Fruit fly (Drosophila melanogaster) whole organism, embryonic: Measurements from ENCODE around the gene Gs2.

Experiments
- ATbp ChIP-seq: fragments of 200-800 bp; sonication (Bioruptor generic); optimal IDR thresholded peaks from 2 replicates; lab custom pipeline; 2017; ENCODE audit warnings: missing biosample characterization, mild to moderate bottlenecking, missing genetic modification characterization, missing genetic modification reagents
- Aef1 ChIP-seq: fragments of 200-800 bp; sonication (Bioruptor generic); IDR thresholded peaks from 3 replicates; pipeline ENCODE4 v1.3.6; 2022; ENCODE audit warnings: missing biosample characterization, missing genetic modification characterization
- CG15479 ChIP-seq: fragments of 200-800 bp; sonication (Bioruptor generic); optimal IDR thresholded peaks from 3 replicates; lab custom pipeline; 2019; ENCODE audit warnings: missing biosample characterization, mild to moderate bottlenecking, missing genetic modification characterization, moderate library complexity
- CG16863 ChIP-seq: fragments of 200-800 bp; sonication (Bioruptor generic); optimal IDR thresholded peaks from 3 replicates; lab custom pipeline; 2016; ENCODE audit warnings: missing biosample characterization, missing genetic modification characterization
- CG2875 ChIP-seq: fragments of 200-800 bp; sonication (Bioruptor generic); optimal IDR thresholded peaks from 2 replicates; lab custom pipeline; 2017; ENCODE audit warnings: missing biosample characterization, mild to moderate bottlenecking, missing genetic modification characterization, missing genetic modification reagents
- CG30403 ChIP-seq: fragments of 200-800 bp; sonication (Bioruptor generic); optimal IDR thresholded peaks from 3 replicates; lab custom pipeline; 2016; ENCODE audit warnings: missing biosample characterization, missing genetic modification characterization
- CG30431 ChIP-seq: fragments of 200-800 bp; sonication (Bioruptor generic); optimal IDR thresholded peaks from 2 replicates; lab custom pipeline; 2017; ENCODE audit warnings: missing biosample characterization, missing genetic modification characterization
- CG31365 ChIP-seq: fragments of 200-800 bp; sonication (Bioruptor generic); optimal IDR thresholded peaks from 2 replicates; lab custom pipeline; 2018; ENCODE audit warnings: missing biosample characterization, mild to moderate bottlenecking, missing genetic modification characterization
- CG31388 ChIP-seq: fragments of 200-800 bp; sonication (Bioruptor generic); optimal IDR thresholded peaks from 2 replicates; lab custom pipeline; 2016; ENCODE audit warnings: missing biosample characterization, missing genetic modification characterization
- CG32767 ChIP-seq: fragments of 200-800 bp; sonication (Bioruptor generic); IDR thresholded peaks from 2 replicates; pipeline ENCODE4 v1.3.6; 2022; ENCODE audit warnings: missing biosample characterization, missing genetic modification characterization
- CG3281 ChIP-seq: fragments of 200-800 bp; sonication (Bioruptor generic); optimal IDR thresholded peaks from 3 replicates; lab custom pipeline; 2017; ENCODE audit warnings: missing biosample characterization, mild to moderate bottlenecking, missing genetic modification characterization
- CG4282 ChIP-seq: fragments of 200-800 bp; sonication (Bioruptor generic); optimal IDR thresholded peaks from 2 replicates; lab custom pipeline; 2016; ENCODE audit warnings: missing biosample characterization, missing genetic modification characterization
- CG4820 ChIP-seq: fragments of 200-800 bp; sonication (Bioruptor generic); optimal IDR thresholded peaks from 3 replicates; lab custom pipeline; 2016; ENCODE audit warnings: missing biosample characterization, missing genetic modification characterization
- CG5180 ChIP-seq: fragments of 200-800 bp; sonication (Bioruptor generic); optimal IDR thresholded peaks from 3 replicates; lab custom pipeline; 2017; ENCODE audit warnings: missing biosample characterization, missing genetic modification characterization, mild to moderate bottlenecking, moderate library complexity, missing genetic modification reagents
- CG5953 ChIP-seq: fragments of 200-800 bp; sonication (Bioruptor generic); IDR thresholded peaks from 2 replicates; pipeline ENCODE4 v1.3.6; 2022; ENCODE audit warnings: missing biosample characterization, missing genetic modification characterization
- CG6654 ChIP-seq: fragments of 200-800 bp; sonication (Bioruptor generic); optimal IDR thresholded peaks from 2 replicates; lab custom pipeline; 2017; ENCODE audit warnings: missing biosample characterization, mild to moderate bottlenecking, missing genetic modification characterization
- CG7271 ChIP-seq: fragments of 200-800 bp; sonication (Bioruptor generic); optimal IDR thresholded peaks from 2 replicates; lab custom pipeline; 2018; ENCODE audit warnings: missing biosample characterization, mild to moderate bottlenecking, missing genetic modification characterization, moderate library complexity
- CG7987 ChIP-seq: fragments of 200-800 bp; sonication (Bioruptor generic); optimal IDR thresholded peaks from 2 replicates; lab custom pipeline; 2018; ENCODE audit warnings: missing biosample characterization, mild to moderate bottlenecking, missing genetic modification characterization, moderate library complexity
- Chrac-16 ChIP-seq: fragments of 200-800 bp; sonication (Bioruptor generic); optimal IDR thresholded peaks from 3 replicates; lab custom pipeline; 2016; ENCODE audit warnings: missing biosample characterization, missing genetic modification characterization
- CoRest ChIP-seq: fragments of 200-800 bp; sonication (Bioruptor generic); optimal IDR thresholded peaks from 3 replicates; lab custom pipeline; 2018; ENCODE audit warnings: missing biosample characterization, mild to moderate bottlenecking, missing genetic modification characterization, moderate library complexity
- Deaf1 ChIP-seq: fragments of 200-800 bp; optimal IDR thresholded peaks from 3 replicates; lab custom pipeline; 2019; ENCODE audit warnings: missing biosample characterization, mild to moderate bottlenecking, missing genetic modification characterization, moderate library complexity
- Doc2 ChIP-seq: fragments of 200-800 bp; sonication (Bioruptor generic); IDR thresholded peaks from 2 replicates; pipeline ENCODE4 v1.3.6; 2022; ENCODE audit warnings: missing biosample characterization, missing genetic modification characterization
- Doc3 ChIP-seq: fragments of 200-800 bp; sonication (Bioruptor generic); IDR thresholded peaks from 3 replicates; pipeline ENCODE4 v1.3.6; 2022; ENCODE audit warnings: missing biosample characterization, missing genetic modification characterization; ENCODE audit not compliant: partially characterized antibody
- Eip74EF ChIP-seq, 2 experiments: fragments of 200-800 bp in 1 of 2; fragments of >200 bp in 1 of 2; sonication (Bioruptor generic) in 1 of 2; optimal IDR thresholded peaks; 2 replicates each; lab custom pipeline; 2017 to 2019; ENCODE audit warnings: missing biosample characterization in 2 of 2, missing genetic modification characterization in 2 of 2, mild to moderate bottlenecking in 1 of 2, moderate library complexity in 1 of 2
- Ets65A ChIP-seq: fragments of 200-800 bp; sonication (Bioruptor generic); peaks from one replicate; lab custom pipeline; 2016; ENCODE audit warnings: missing biosample characterization, missing genetic modification characterization
- HHEX ChIP-seq: fragments of 200-800 bp; sonication (Bioruptor generic); optimal IDR thresholded peaks from 3 replicates; lab custom pipeline; 2017; ENCODE audit warnings: missing biosample characterization, mild to moderate bottlenecking, missing genetic modification characterization, missing genetic modification reagents
- HLH54F ChIP-seq: fragments of 200-800 bp; sonication (Bioruptor generic); optimal IDR thresholded peaks from 3 replicates; lab custom pipeline; 2016; ENCODE audit warnings: missing biosample characterization, missing genetic modification characterization
- Hr3 ChIP-seq: fragments of 200-800 bp; sonication (Bioruptor generic); optimal IDR thresholded peaks from 3 replicates; lab custom pipeline; 2016; ENCODE audit warnings: missing biosample characterization, missing genetic modification characterization
- Kr ChIP-seq: fragments of 200-800 bp; sonication (Bioruptor generic); optimal IDR thresholded peaks from 2 replicates; lab custom pipeline; 2017; ENCODE audit warnings: missing biosample characterization, mild to moderate bottlenecking, missing genetic modification characterization
- MTF-1 ChIP-seq: fragments of 200-800 bp; sonication (Bioruptor generic); optimal IDR thresholded peaks from 2 replicates; lab custom pipeline; 2018; ENCODE audit warnings: missing biosample characterization, mild to moderate bottlenecking, missing genetic modification characterization, borderline replicate concordance
- NC2α ChIP-seq: fragments of 200-800 bp; sonication (Bioruptor generic); optimal IDR thresholded peaks from 2 replicates; lab custom pipeline; 2016; ENCODE audit warnings: missing biosample characterization, missing genetic modification characterization
- Optix ChIP-seq: fragments of 200-800 bp; sonication (Bioruptor generic); IDR thresholded peaks from 3 replicates; pipeline ENCODE4 v1.3.6; 2022; ENCODE audit warnings: missing biosample characterization, missing genetic modification characterization
- Tbp ChIP-seq: fragments of >200 bp; optimal IDR thresholded peaks from 2 replicates; lab custom pipeline; 2018; ENCODE audit warnings: missing biosample characterization, missing genetic modification characterization
- abd-A ChIP-seq: fragments of 200-800 bp; sonication (Bioruptor generic); optimal IDR thresholded peaks from 3 replicates; lab custom pipeline; 2019; ENCODE audit warnings: missing biosample characterization, mild to moderate bottlenecking, missing genetic modification characterization, moderate library complexity
- aop ChIP-seq: fragments of 200-800 bp; sonication (Bioruptor generic); IDR thresholded peaks from 2 replicates; pipeline ENCODE4 v1.3.6; 2022; ENCODE audit warnings: missing biosample characterization, missing genetic modification characterization
- bbx ChIP-seq: fragments of 200-800 bp; sonication (Bioruptor generic); IDR thresholded peaks from 2 replicates; pipeline ENCODE4 v1.3.6; 2022; ENCODE audit warnings: missing biosample characterization, missing genetic modification characterization; ENCODE audit not compliant: partially characterized antibody
- bsh ChIP-seq, 2 experiments: fragments of 200-800 bp; sonication (Bioruptor generic); optimal IDR thresholded peaks; 2 replicates each; lab custom pipeline; 2017 to 2018; ENCODE audit warnings: mild to moderate bottlenecking in 2 of 2, missing biosample characterization in 2 of 2, missing genetic modification characterization in 2 of 2, moderate library complexity in 1 of 2
- cad ChIP-seq: fragments of >200 bp; optimal IDR thresholded peaks from 2 replicates; lab custom pipeline; 2017; ENCODE audit warnings: missing biosample characterization, missing genetic modification characterization
- cwo ChIP-seq: fragments of 200-800 bp; sonication (Bioruptor generic); optimal IDR thresholded peaks from 3 replicates; lab custom pipeline; 2017; ENCODE audit warnings: missing biosample characterization, missing genetic modification characterization, mild to moderate bottlenecking, moderate library complexity, missing genetic modification reagents
- ems ChIP-seq: fragments of 200-800 bp; sonication (Bioruptor generic); optimal IDR thresholded peaks from 3 replicates; lab custom pipeline; 2016; ENCODE audit warnings: missing biosample characterization, missing genetic modification characterization
- gce ChIP-seq: fragments of 200-800 bp; sonication (Bioruptor generic); IDR thresholded peaks from 3 replicates; pipeline ENCODE4 v1.3.6; 2022; ENCODE audit warnings: missing biosample characterization, missing genetic modification characterization
- gfzf ChIP-seq: fragments of 200-800 bp; sonication (Bioruptor generic); optimal IDR thresholded peaks from 2 replicates; lab custom pipeline; 2016; ENCODE audit warnings: missing biosample characterization, mild to moderate bottlenecking, missing genetic modification characterization, moderate library complexity
- jing ChIP-seq: fragments of 200-800 bp; sonication (Bioruptor generic); optimal IDR thresholded peaks from 2 replicates; lab custom pipeline; 2018; ENCODE audit warnings: missing biosample characterization, mild to moderate bottlenecking, missing genetic modification characterization
- kay ChIP-seq: fragments of 200-800 bp; sonication (Bioruptor generic); optimal IDR thresholded peaks from 2 replicates; lab custom pipeline; 2016; ENCODE audit warnings: missing biosample characterization, missing genetic modification characterization
- nau ChIP-seq: fragments of 200-800 bp; sonication (Bioruptor generic); optimal IDR thresholded peaks from 3 replicates; lab custom pipeline; 2017; ENCODE audit warnings: missing biosample characterization, mild to moderate bottlenecking, missing genetic modification characterization, missing genetic modification reagents
- pros ChIP-seq: fragments of 200-800 bp; sonication (Bioruptor generic); optimal IDR thresholded peaks from 3 replicates; lab custom pipeline; 2019; ENCODE audit warnings: missing biosample characterization, mild to moderate bottlenecking, missing genetic modification characterization, moderate library complexity
- sqz ChIP-seq: fragments of 200-800 bp; sonication (Bioruptor generic); optimal IDR thresholded peaks from 3 replicates; lab custom pipeline; 2018; ENCODE audit warnings: missing biosample characterization, mild to moderate bottlenecking, missing genetic modification characterization
- ssp ChIP-seq: fragments of 200-800 bp; sonication (Bioruptor generic); IDR thresholded peaks from 2 replicates; pipeline ENCODE4 v1.3.6; 2022; ENCODE audit warnings: missing biosample characterization, missing genetic modification characterization
- tin ChIP-seq: fragments of 200-800 bp; sonication (Bioruptor generic); optimal IDR thresholded peaks from 3 replicates; lab custom pipeline; 2016; ENCODE audit warnings: missing biosample characterization, missing genetic modification characterization

The Gs2 gene

DNA sequence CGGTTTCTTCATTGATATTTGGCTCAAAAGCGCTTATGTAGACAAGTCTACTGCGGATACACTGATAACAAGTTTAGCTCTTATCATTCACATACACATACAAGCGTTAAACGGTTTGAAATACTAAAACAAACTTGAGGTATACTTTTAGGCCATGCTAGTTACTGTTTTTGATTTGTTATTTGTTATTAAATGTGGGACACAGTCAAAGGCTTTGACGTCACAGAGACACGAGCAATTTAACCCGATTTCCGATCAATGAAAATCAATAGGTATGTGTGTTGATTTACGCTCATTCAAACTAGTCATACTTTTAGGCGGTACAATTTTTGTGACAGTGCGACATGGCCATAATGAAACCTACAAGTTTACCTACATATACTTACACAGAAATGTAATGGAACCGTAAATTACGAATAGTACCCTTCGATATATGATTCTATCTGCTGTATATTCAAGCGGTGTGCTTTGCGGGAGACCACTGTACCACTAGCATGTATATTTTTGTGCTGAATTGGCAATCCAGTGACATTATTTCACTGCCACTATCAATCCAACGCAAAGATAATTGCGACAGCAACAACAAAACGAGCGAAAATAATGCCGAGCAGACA, 24.3 kb downstream of the Gs2 start (continued):
- TF ChIP-seq CG6654 (GFP tag; lab: Kevin White, UChicago) (peak; percentile 55), aop (GFP tag; lab: Robert Waterston, UW) (0 out of 2 replicates have a peak, but pooled peaks have one; percentile 9), Chrac-16 (GFP tag; lab: Kevin White, UChicago) (peak; percentile 72), MTF-1 (GFP tag; lab: Kevin White, UChicago) (peak; percentile 30), Aef1 (peak; percentile 78), CG16863 (GFP tag; lab: Kevin White, UChicago) (peak; percentile 68), nau (GFP tag; lab: Kevin White, UChicago) (peak; percentile 32), Doc2 (0 out of 2 replicates have a peak, but pooled peaks have one; percentile 14), CG15479 (no peak), Ets65A (peak; percentile 95), CG31365 (peak; percentile 39), CG31388 (GFP tag; lab: Kevin White, UChicago) (no peak), CG2875 (GFP tag; lab: Kevin White, UChicago) (no peak), kay (GFP tag; lab: Kevin White, UChicago) (peak; percentile 46), NC2α (GFP tag; lab: Kevin White, UChicago) (peak; percentile 33), bbx (GFP tag; lab: Robert Waterston, UW) (no peak), CG30431 (peak; percentile 26), Tbp (GFP tag; lab: Kevin White, UChicago) (no peak), bsh (GFP tag; optimal IDR thresholded peaks at IDR 0.05; lab: Kevin White, UChicago) (peak; percentile 15 to 17), CG5180 (GFP tag; lab: Kevin White, UChicago) (peak; percentile 13), Doc3 (no peak), cad (no peak), CoRest (tag; lab: Kevin White, UChicago) (peak; percentile 78), CG4282 (GFP tag; lab: Kevin White, UChicago) (peak; percentile 59), sqz (GFP tag; lab: Kevin White, UChicago) (no peak), ssp (GFP tag; lab: Robert Waterston, UW) (peak; percentile 31; the same call in 1 of the 2 replicates), HHEX (peak; percentile 78), gce (GFP tag; lab: Robert Waterston, UW) (peak; percentile 56; the same call in 1 of the 3 replicates), Eip74EF (GFP tag; optimal IDR thresholded peaks at IDR 0.05; lab: Kevin White, UChicago) (peak in 1 of 2 experiments; percentile 17), ATbp (GFP tag; lab: Kevin White, UChicago) (peak; percentile 30), ems (GFP tag; lab: Kevin White, UChicago) (peak; percentile 57), cwo (GFP tag; lab: Kevin White, UChicago) (peak; percentile 83), CG5953 (GFP tag; lab: Robert Waterston, UW) (peak; percentile 61; the same call in 1 of the 2 replicates), Kr (no peak), CG7271 (tag; lab: Kevin White, UChicago) (no peak), CG32767 (0 out of 2 replicates have a peak, but pooled peaks have one; percentile 32), jing (GFP tag; lab: Kevin White, UChicago) (peak; percentile 30), pros (GFP tag; lab: Kevin White, UChicago) (no peak), HLH54F (GFP tag; lab: Kevin White, UChicago) (peak; percentile 84), CG7987 (GFP tag; lab: Kevin White, UChicago) (peak; percentile 20), abd-A (tag; lab: Kevin White, UChicago) (peak; percentile 45), CG3281 (GFP tag; lab: Kevin White, UChicago) (peak; percentile 86), tin (GFP tag; lab: Kevin White, UChicago) (peak; percentile 65), CG4820 (GFP tag; lab: Kevin White, UChicago) (peak; percentile 41), Hr3 (GFP tag; lab: Kevin White, UChicago) (peak; percentile 41), Optix (GFP tag; lab: Robert Waterston, UW) (0 out of 3 replicates have a peak, but pooled peaks have one; percentile 57), Deaf1 (peak; percentile 92), gfzf (no peak), CG30403 (GFP tag; lab: Kevin White, UChicago) (peak; percentile 79)
